Fruit fly (Drosophila melanogaster) whole organism, embryonic: ENCODE results near the gene Tsr1.

Experiments used
- Bteb2 ChIP-seq: fragments of 200-800 bp; sonication (Bioruptor generic); optimal IDR thresholded peaks from 2 replicates; lab custom pipeline; 2016; ENCODE audit warnings: missing biosample characterization, missing genetic modification characterization
- CG10366 ChIP-seq: fragments of 200-800 bp; sonication (Bioruptor generic); IDR thresholded peaks from 2 replicates; pipeline ENCODE4 v1.3.6; 2022; ENCODE audit warnings: missing biosample characterization, missing genetic modification characterization
- CG10654 ChIP-seq: fragments of 200-800 bp; sonication (Bioruptor generic); optimal IDR thresholded peaks from 2 replicates; lab custom pipeline; 2016; ENCODE audit warnings: missing biosample characterization, missing genetic modification characterization
- CG11085 ChIP-seq: fragments of 200-800 bp; sonication (Bioruptor generic); IDR thresholded peaks from 2 replicates; pipeline ENCODE4 v1.3.6; 2022; ENCODE audit warnings: missing biosample characterization, missing genetic modification characterization
- CG11398 ChIP-seq: fragments of 200-800 bp; sonication (Bioruptor generic); optimal IDR thresholded peaks from 2 replicates; lab custom pipeline; 2016; ENCODE audit warnings: missing biosample characterization, missing genetic modification characterization
- CG11696 ChIP-seq: fragments of 200-800 bp; sonication (Bioruptor generic); IDR thresholded peaks from 2 replicates; pipeline ENCODE4 v1.3.6; 2022; ENCODE audit warnings: missing biosample characterization, missing genetic modification characterization
- CG12155 ChIP-seq: fragments of 200-800 bp; sonication (Bioruptor generic); optimal IDR thresholded peaks from 3 replicates; lab custom pipeline; 2016; ENCODE audit warnings: missing biosample characterization, missing genetic modification characterization
- CG12299 ChIP-seq: fragments of 200-800 bp; sonication (Bioruptor generic); optimal IDR thresholded peaks from 2 replicates; lab custom pipeline; 2018; ENCODE audit warnings: missing biosample characterization, mild to moderate bottlenecking, missing genetic modification characterization
- CG12744 ChIP-seq: fragments of 200-800 bp; sonication (Bioruptor generic); optimal IDR thresholded peaks from 2 replicates; lab custom pipeline; 2016; ENCODE audit warnings: missing biosample characterization, missing genetic modification characterization
- CG13624 ChIP-seq: fragments of 200-800 bp; sonication (Bioruptor generic); optimal IDR thresholded peaks from 2 replicates; lab custom pipeline; 2016; ENCODE audit warnings: missing biosample characterization, missing genetic modification characterization
- CG13775 ChIP-seq: fragments of 200-800 bp; sonication (Bioruptor generic); optimal IDR thresholded peaks from 3 replicates; lab custom pipeline; 2017; ENCODE audit warnings: missing biosample characterization, mild to moderate bottlenecking, missing genetic modification characterization
- CG14441 ChIP-seq: fragments of 200-800 bp; sonication (Bioruptor generic); IDR thresholded peaks from 2 replicates; pipeline ENCODE4 v1.3.6; 2022; ENCODE audit warnings: missing biosample characterization, missing genetic modification characterization
- CG15514 ChIP-seq: fragments of 200-800 bp; sonication (Bioruptor generic); optimal IDR thresholded peaks from 3 replicates; lab custom pipeline; 2017; ENCODE audit warnings: missing biosample characterization, missing genetic modification characterization, mild to moderate bottlenecking, moderate library complexity, missing genetic modification reagents
- CG1832 ChIP-seq: fragments of 200-800 bp; sonication (Bioruptor generic); optimal IDR thresholded peaks from 2 replicates; lab custom pipeline; 2017; ENCODE audit warnings: missing biosample characterization, mild to moderate bottlenecking, missing genetic modification characterization, inconsistent platforms
- CG2712 ChIP-seq: fragments of 200-800 bp; optimal IDR thresholded peaks from 3 replicates; lab custom pipeline; 2019; ENCODE audit warnings: missing biosample characterization, mild to moderate bottlenecking, missing genetic modification characterization, moderate library complexity
- CG34224 ChIP-seq: fragments of 200-800 bp; sonication (Bioruptor generic); IDR thresholded peaks from 3 replicates; pipeline ENCODE4 v1.3.6; 2022; ENCODE audit warnings: missing biosample characterization, missing genetic modification characterization; ENCODE audit not compliant: partially characterized antibody
- CG3726 ChIP-seq: fragments of 200-800 bp; sonication (Bioruptor generic); IDR thresholded peaks from 3 replicates; pipeline ENCODE4, ENCODE4 v1.3.6; 2022; ENCODE audit warnings: missing biosample characterization, missing genetic modification characterization
- CG42726 ChIP-seq: fragments of 200-800 bp; sonication (Bioruptor generic); IDR thresholded peaks from 2 replicates; pipeline ENCODE4 v1.3.6; 2022; ENCODE audit warnings: missing biosample characterization, missing genetic modification characterization; ENCODE audit not compliant: partially characterized antibody
- CG4617 ChIP-seq: fragments of 200-800 bp; sonication (Bioruptor generic); optimal IDR thresholded peaks from 3 replicates; lab custom pipeline; 2016; ENCODE audit warnings: missing biosample characterization, missing genetic modification characterization, borderline replicate concordance
- CG7556 ChIP-seq: fragments of 200-800 bp; sonication (Bioruptor generic); optimal IDR thresholded peaks from 2 replicates; lab custom pipeline; 2017; ENCODE audit warnings: missing biosample characterization, mild to moderate bottlenecking, missing genetic modification characterization
- CG7786 ChIP-seq: fragments of 200-800 bp; sonication (Bioruptor generic); optimal IDR thresholded peaks from 2 replicates; lab custom pipeline; 2016; ENCODE audit warnings: missing biosample characterization, missing genetic modification characterization
- CG8765 ChIP-seq: fragments of 200-800 bp; sonication (Bioruptor generic); IDR thresholded peaks from 2 replicates; pipeline ENCODE4 v1.3.6; 2022; ENCODE audit warnings: missing biosample characterization, missing genetic modification characterization
- CG8924 ChIP-seq: fragments of 200-800 bp; optimal IDR thresholded peaks from 3 replicates; lab custom pipeline; 2019; ENCODE audit warnings: missing biosample characterization, mild to moderate bottlenecking, missing genetic modification characterization, moderate library complexity
- CG9876 ChIP-seq: fragments of 200-800 bp; sonication (Bioruptor generic); optimal IDR thresholded peaks from 2 replicates; lab custom pipeline; 2016; ENCODE audit warnings: missing biosample characterization, missing genetic modification characterization
- Deaf1 ChIP-seq: fragments of 200-800 bp; optimal IDR thresholded peaks from 3 replicates; lab custom pipeline; 2019; ENCODE audit warnings: missing biosample characterization, mild to moderate bottlenecking, missing genetic modification characterization, moderate library complexity
- Dek ChIP-seq: fragments of 200-800 bp; sonication (Bioruptor generic); optimal IDR thresholded peaks from 3 replicates; lab custom pipeline; 2019; ENCODE audit warnings: missing biosample characterization, mild to moderate bottlenecking, missing genetic modification characterization, moderate library complexity
- Dref ChIP-seq: fragments of 200-800 bp; sonication (Bioruptor generic); IDR thresholded peaks from 2 replicates; pipeline ENCODE4 v1.3.6; 2022; ENCODE audit warnings: missing biosample characterization, missing genetic modification characterization
- Elba2 ChIP-seq: fragments of 200-800 bp; sonication (Bioruptor generic); optimal IDR thresholded peaks from 3 replicates; lab custom pipeline; 2016; ENCODE audit warnings: missing biosample characterization, missing genetic modification characterization
- Hr78 ChIP-seq, 2 experiments: fragments of 200-800 bp in 1 of 2; fragments of >200 bp in 1 of 2; sonication (Bioruptor generic) in 1 of 2; optimal IDR thresholded peaks; 2 replicates each; lab custom pipeline; 2017 to 2019; ENCODE audit warnings: missing biosample characterization in 2 of 2, missing genetic modification characterization in 2 of 2, mild to moderate bottlenecking in 1 of 2, moderate library complexity in 1 of 2
- NFAT ChIP-seq: fragments of 200-800 bp; sonication (Bioruptor generic); IDR thresholded peaks from 2 replicates; pipeline ENCODE4 v1.3.6; 2022; ENCODE audit warnings: missing biosample characterization, missing genetic modification characterization
- Nf-YC ChIP-seq: fragments of 200-800 bp; optimal IDR thresholded peaks from 3 replicates; lab custom pipeline; 2019; ENCODE audit warnings: missing biosample characterization, mild to moderate bottlenecking, missing genetic modification characterization, moderate library complexity
- Rfx ChIP-seq: fragments of 200-800 bp; sonication (Bioruptor generic); IDR thresholded peaks from 2 replicates; pipeline ENCODE4 v1.3.6; 2022; ENCODE audit warnings: missing biosample characterization, missing genetic modification characterization
- Sry-δ ChIP-seq: fragments of 200-800 bp; sonication (Bioruptor generic); optimal IDR thresholded peaks from 2 replicates; lab custom pipeline; 2016; ENCODE audit warnings: missing biosample characterization, missing genetic modification characterization
- Ssrp ChIP-seq: fragments of 200-800 bp; sonication (Bioruptor generic); optimal IDR thresholded peaks from 2 replicates; lab custom pipeline; 2018; ENCODE audit warnings: missing biosample characterization, mild to moderate bottlenecking, missing genetic modification characterization, moderate library complexity
- Xbp1 ChIP-seq: fragments of 200-800 bp; sonication (Bioruptor generic); optimal IDR thresholded peaks from 3 replicates; lab custom pipeline; 2016; ENCODE audit warnings: missing biosample characterization, mild to moderate bottlenecking, missing genetic modification characterization
- bab2 ChIP-seq: fragments of 200-800 bp; sonication (Bioruptor generic); optimal IDR thresholded peaks from 2 replicates; lab custom pipeline; 2016; ENCODE audit warnings: missing biosample characterization, missing genetic modification characterization
- btn ChIP-seq: fragments of 200-800 bp; sonication (Bioruptor generic); optimal IDR thresholded peaks from 2 replicates; lab custom pipeline; 2016; ENCODE audit warnings: missing biosample characterization, missing genetic modification characterization
- emc ChIP-seq: fragments of 200-800 bp; sonication (Bioruptor generic); optimal IDR thresholded peaks from 2 replicates; lab custom pipeline; 2016; ENCODE audit warnings: missing biosample characterization, missing genetic modification characterization
- eve ChIP-seq, 2 experiments: fragments of >200 bp; optimal IDR thresholded peaks; 2 replicates each; lab custom pipeline; 2017; ENCODE audit warnings: missing biosample characterization in 2 of 2, missing genetic modification characterization in 2 of 2
- fru ChIP-seq: fragments of >200 bp; optimal IDR thresholded peaks from 2 replicates; lab custom pipeline; 2017
- gt ChIP-seq: fragments of 200-800 bp; sonication (Bioruptor generic); IDR thresholded peaks from 2 replicates; pipeline ENCODE4 v1.3.6; 2022; ENCODE audit warnings: missing biosample characterization, missing genetic modification characterization
- kah ChIP-seq: fragments of 200-800 bp; sonication (Bioruptor generic); optimal IDR thresholded peaks from 2 replicates; lab custom pipeline; 2018; ENCODE audit warnings: missing biosample characterization, mild to moderate bottlenecking, missing genetic modification characterization
- kni ChIP-seq: fragments of 200-800 bp; sonication (Bioruptor generic); optimal IDR thresholded peaks from 3 replicates; lab custom pipeline; 2017; ENCODE audit warnings: mild to moderate bottlenecking, missing biosample characterization, missing genetic modification reagents, missing genetic modification characterization
- luna ChIP-seq: fragments of 200-800 bp; sonication (Bioruptor generic); optimal IDR thresholded peaks from 2 replicates; lab custom pipeline; 2016; ENCODE audit warnings: missing biosample characterization, missing genetic modification characterization
- oc ChIP-seq: fragments of 200-800 bp; sonication (Bioruptor generic); optimal IDR thresholded peaks from 2 replicates; lab custom pipeline; 2018; ENCODE audit warnings: missing biosample characterization, mild to moderate bottlenecking, missing genetic modification characterization, moderate library complexity
- odd ChIP-seq: fragments of 200-800 bp; sonication (Bioruptor generic); optimal IDR thresholded peaks from 2 replicates; lab custom pipeline; 2017; ENCODE audit warnings: missing biosample characterization, mild to moderate bottlenecking, missing genetic modification characterization
- pzg ChIP-seq: fragments of 200-800 bp; sonication (Bioruptor generic); optimal IDR thresholded peaks from 3 replicates; lab custom pipeline; 2018; ENCODE audit warnings: missing biosample characterization, mild to moderate bottlenecking, missing genetic modification characterization, moderate library complexity
- shn ChIP-seq: fragments of 200-800 bp; sonication (Bioruptor generic); optimal IDR thresholded peaks from 3 replicates; lab custom pipeline; 2016; ENCODE audit warnings: missing biosample characterization, missing genetic modification characterization
- sim ChIP-seq: fragments of 200-800 bp; sonication (Bioruptor generic); IDR thresholded peaks from 2 replicates; pipeline ENCODE4 v1.3.6; 2022; ENCODE audit warnings: missing biosample characterization, missing genetic modification characterization
- so ChIP-seq: fragments of 200-800 bp; sonication (Bioruptor generic); IDR thresholded peaks from 3 replicates; pipeline ENCODE4 v1.3.6; 2022; ENCODE audit warnings: missing biosample characterization, missing genetic modification characterization
- tin ChIP-seq: fragments of 200-800 bp; sonication (Bioruptor generic); optimal IDR thresholded peaks from 3 replicates; lab custom pipeline; 2016; ENCODE audit warnings: missing biosample characterization, missing genetic modification characterization
- tna ChIP-seq: fragments of 200-800 bp; sonication (Bioruptor generic); IDR thresholded peaks from 2 replicates; pipeline ENCODE4 v1.3.6; 2022; ENCODE audit warnings: missing biosample characterization, missing genetic modification characterization; ENCODE audit not compliant: partially characterized antibody

Gene Tsr1

dm6 chr3L:21348983-21349432 lies 14.0 kb downstream of the Tsr1 start, which contains the start of gene ebd2 (continued):
- TF ChIP-seq Dref (GFP tag; lab: Robert Waterston, UW) = 0 out of 2 replicates have a peak, but pooled peaks have one; percentile 1
- TF ChIP-seq kah (GFP tag; lab: Kevin White, UChicago) = no peak
- TF ChIP-seq Bteb2 = no peak
- no peak for TF ChIP-seq pzg
- TF ChIP-seq CG3726 (GFP tag; lab: Robert Waterston, UW) = no peak
- no peak for TF ChIP-seq CG11398 (GFP tag; lab: Kevin White, UChicago)
- TF ChIP-seq CG12155 (GFP tag; lab: Kevin White, UChicago) = peak; percentile 7
- 0 out of 3 replicates have a peak, but pooled peaks have one; percentile 5 for TF ChIP-seq so (GFP tag; lab: Robert Waterston, UW)
- TF ChIP-seq fru = no peak
- TF ChIP-seq CG7556 (GFP tag; lab: Kevin White, UChicago) = no peak
- TF ChIP-seq sim (GFP tag; lab: Robert Waterston, UW) = no peak
- no peak for TF ChIP-seq luna (GFP tag; lab: Kevin White, UChicago)
- no peak for TF ChIP-seq eve (GFP tag; optimal IDR thresholded peaks at IDR 0.05; lab: Kevin White, UChicago)
- TF ChIP-seq emc (GFP tag; lab: Kevin White, UChicago) = peak; percentile 4
- no peak for TF ChIP-seq bab2
- TF ChIP-seq Deaf1 (tag; lab: Kevin White, UChicago) = peak; percentile 99
- TF ChIP-seq CG7786 = no peak
- no peak for TF ChIP-seq Sry-δ (GFP tag; lab: Kevin White, UChicago)
- peak in 1 of 2 experiments; percentile 48 for TF ChIP-seq Hr78 (GFP tag; optimal IDR thresholded peaks at IDR 0.05; lab: Kevin White, UChicago)
- no peak for TF ChIP-seq CG42726 (GFP tag; lab: Robert Waterston, UW)
- no peak for TF ChIP-seq CG4617 (GFP tag; lab: Kevin White, UChicago)
- no peak for TF ChIP-seq CG10366
- TF ChIP-seq btn (GFP tag; lab: Kevin White, UChicago) = no peak
- TF ChIP-seq CG11085 (GFP tag; lab: Robert Waterston, UW) = 0 out of 2 replicates have a peak, but pooled peaks have one; percentile 10
- TF ChIP-seq Dek = no peak
- TF ChIP-seq shn (GFP tag; lab: Kevin White, UChicago) = no peak
- TF ChIP-seq CG10654 (GFP tag; lab: Kevin White, UChicago) = no peak
- peak; percentile 48 for TF ChIP-seq CG13624 (GFP tag; lab: Kevin White, UChicago)
- TF ChIP-seq gt = no peak
- peak; percentile 72 for TF ChIP-seq kni (GFP tag; lab: Kevin White, UChicago)
- TF ChIP-seq CG1832 (GFP tag; lab: Kevin White, UChicago) = no peak
- TF ChIP-seq CG11696 (GFP tag; lab: Robert Waterston, UW) = no peak
- no peak for TF ChIP-seq CG14441
- TF ChIP-seq CG8924 (tag; lab: Kevin White, UChicago) = no peak
- peak; percentile 19 for TF ChIP-seq oc
- no peak for TF ChIP-seq Ssrp (tag; lab: Kevin White, UChicago)
- no peak for TF ChIP-seq Elba2 (GFP tag; lab: Kevin White, UChicago)
- TF ChIP-seq NFAT = no peak
- no peak for TF ChIP-seq CG12744 (GFP tag; lab: Kevin White, UChicago)
- peak; percentile 22 for TF ChIP-seq odd (GFP tag; lab: Kevin White, UChicago)
- TF ChIP-seq tna = 0 out of 2 replicates have a peak, but pooled peaks have one; percentile 20
- no peak for TF ChIP-seq CG34224
- peak; percentile 35; the same call in 1 of the 2 replicates for TF ChIP-seq Rfx (GFP tag; lab: Robert Waterston, UW)
- peak; percentile 67 for TF ChIP-seq CG15514 (GFP tag; lab: Kevin White, UChicago)
- no peak for TF ChIP-seq CG2712
- TF ChIP-seq tin (GFP tag; lab: Kevin White, UChicago) = no peak
- TF ChIP-seq CG9876 (GFP tag; lab: Kevin White, UChicago) = no peak
- no peak for TF ChIP-seq CG8765 (GFP tag; lab: Robert Waterston, UW)
- TF ChIP-seq Nf-YC (tag; lab: Kevin White, UChicago) = no peak
- TF ChIP-seq CG13775 = no peak
- TF ChIP-seq CG12299 (tag; lab: Kevin White, UChicago) = peak; percentile 23
- peak; percentile 21 for TF ChIP-seq Xbp1 (GFP tag; lab: Kevin White, UChicago)
